Worm (Caenorhabditis elegans): Measurements from ENCODE around the gene rps-4.
A peak's percentile ranks its signal among the peaks of the same experiment; 100 is the strongest.

The rps-4 gene

DNA sequence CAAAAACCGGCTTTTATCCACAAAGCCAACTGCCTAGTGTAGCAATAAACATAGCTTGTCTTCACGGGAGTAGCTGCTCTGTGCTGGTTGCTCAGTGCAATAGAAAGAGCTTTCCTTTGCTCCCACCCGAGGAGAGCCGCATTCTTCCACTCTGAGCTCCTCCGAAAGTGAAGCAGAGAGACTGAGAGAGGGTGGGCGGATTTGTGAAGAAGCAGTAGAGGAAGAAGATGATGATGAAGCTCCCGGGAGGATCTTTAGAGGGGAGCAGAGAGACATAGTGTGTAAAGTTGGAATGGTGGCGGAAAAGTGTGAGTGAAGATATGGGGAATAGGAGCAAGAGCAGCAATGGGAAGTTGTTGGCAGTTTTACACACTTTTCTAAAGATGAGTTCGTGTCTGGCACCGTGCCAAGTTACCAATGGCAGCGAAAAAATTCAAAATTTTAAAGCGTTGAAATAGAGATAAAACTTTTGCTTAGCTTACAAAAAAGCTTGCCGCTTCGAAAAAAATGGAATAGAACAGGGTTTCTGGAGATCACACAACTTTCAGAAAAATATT is 14.1 kb upstream of the rps-4 start, which contains the start of gene ZC477.4:
Gene ZC477.4 (minus strand): TSS at position 276 of the 557 bp plus-strand sequence.
- TF ChIP-seq ref-1 (GFP tag; conservative IDR thresholded peaks at IDR 0.05) (no peak), klf-2 (GFP tag; conservative IDR thresholded peaks at IDR 0.05) (no peak), med-1 (GFP tag; optimal IDR thresholded peaks at IDR 0.05; ENCODE audit: insufficient read depth) (no peak), flt-1 (GFP tag; IDR thresholded peaks at IDR 0.05) (no peak), ztf-29 (GFP tag; IDR thresholded peaks at IDR 0.05) (no peak), cog-1 (tag; optimal IDR thresholded peaks at IDR 0.05) (no peak)

DNA sequence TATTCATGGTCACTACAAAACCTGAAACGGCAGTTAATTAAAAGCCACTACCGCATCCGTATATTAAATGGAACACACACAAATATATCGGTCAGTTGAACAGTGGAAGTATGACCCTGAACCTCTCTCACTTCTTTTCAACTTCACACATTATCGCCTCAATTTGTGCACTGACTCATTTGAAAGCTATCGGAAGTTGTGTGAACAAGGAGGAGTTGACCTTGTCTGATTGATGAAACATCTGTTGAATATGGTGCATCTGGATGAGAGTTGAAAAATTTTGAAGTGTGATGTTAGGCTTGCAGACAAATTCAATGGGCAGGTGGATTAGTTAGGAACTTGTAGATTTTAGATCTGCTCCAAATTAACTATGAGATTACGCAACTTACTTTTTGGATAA is 13.0 kb upstream of the rps-4 start:
- TF ChIP-seq ztf-29 (GFP tag; IDR thresholded peaks at IDR 0.05): no peak
- no peak for TF ChIP-seq med-1 (GFP tag; optimal IDR thresholded peaks at IDR 0.05; ENCODE audit: insufficient read depth)
- TF ChIP-seq tab-1 (GFP tag; IDR thresholded peaks at IDR 0.05): no peak
- no peak for TF ChIP-seq cog-1 (tag; optimal IDR thresholded peaks at IDR 0.05)
- TF ChIP-seq ref-1 (GFP tag; conservative IDR thresholded peaks at IDR 0.05): no peak
- TF ChIP-seq T22C8.4 (GFP tag; IDR thresholded peaks at IDR 0.05): no peak
- TF ChIP-seq klf-2 (GFP tag; conservative IDR thresholded peaks at IDR 0.05): no peak
- no peak for TF ChIP-seq flt-1 (GFP tag; IDR thresholded peaks at IDR 0.05)

DNA sequence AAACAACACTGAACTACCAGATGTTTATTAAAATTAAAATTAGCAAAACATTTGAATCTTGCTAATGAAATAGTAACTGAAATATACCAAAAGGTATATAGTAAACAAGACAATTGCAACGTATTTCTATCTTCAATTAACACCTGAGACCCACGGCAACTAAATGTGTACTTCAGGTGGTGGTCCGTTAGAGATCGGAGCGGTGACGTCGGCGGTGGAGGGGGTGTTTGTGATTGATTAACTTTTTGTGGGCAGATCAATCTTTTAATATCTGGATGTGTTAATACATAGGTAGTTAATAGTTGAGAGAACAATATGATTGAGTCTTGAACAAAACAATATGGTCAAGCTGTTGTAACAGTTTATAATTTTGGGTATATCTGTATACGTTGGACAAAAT is 11.6 kb upstream of the rps-4 start:
- no peak for TF ChIP-seq flt-1 (GFP tag; IDR thresholded peaks at IDR 0.05)
- TF ChIP-seq ztf-23 (GFP tag; IDR thresholded peaks at IDR 0.05): no peak
- no peak for TF ChIP-seq klf-2 (GFP tag; conservative IDR thresholded peaks at IDR 0.05)
- TF ChIP-seq tab-1 (GFP tag; IDR thresholded peaks at IDR 0.05): no peak
- TF ChIP-seq med-1 (GFP tag; optimal IDR thresholded peaks at IDR 0.05; ENCODE audit: insufficient read depth): no peak
- no peak for TF ChIP-seq ztf-29 (GFP tag; IDR thresholded peaks at IDR 0.05)
- TF ChIP-seq cog-1 (tag; optimal IDR thresholded peaks at IDR 0.05): no peak
- TF ChIP-seq T22C8.4 (GFP tag; IDR thresholded peaks at IDR 0.05): no peak
- TF ChIP-seq ref-1 (GFP tag; conservative IDR thresholded peaks at IDR 0.05): no peak

DNA sequence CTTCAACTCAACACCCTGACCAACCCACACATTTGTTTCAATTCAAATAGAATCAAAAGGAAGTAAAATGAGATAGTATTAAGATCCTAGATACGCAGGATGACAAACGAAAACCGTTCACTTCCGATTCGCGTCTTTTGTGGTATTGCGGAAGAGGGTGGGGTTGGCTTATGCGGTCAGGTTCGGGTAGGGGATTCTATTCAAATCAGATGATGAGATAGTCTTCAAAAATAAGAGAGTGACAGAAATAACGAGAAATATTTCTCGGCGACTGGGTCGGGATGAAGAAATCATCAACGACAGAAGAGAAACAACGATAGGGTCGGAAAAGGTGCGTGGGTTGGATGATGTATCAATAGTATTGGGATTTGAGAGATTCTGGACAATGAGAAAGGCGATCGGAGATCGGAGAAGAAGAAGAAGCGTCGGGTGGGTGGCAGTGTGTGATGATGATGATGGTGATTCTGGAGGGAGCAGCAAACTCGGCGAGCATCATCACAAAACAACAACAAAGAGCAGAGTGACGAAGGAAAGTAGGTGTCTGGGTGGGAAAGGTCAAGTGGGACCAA is 11.0 kb upstream of the rps-4 start:
- TF ChIP-seq klf-2 (GFP tag; conservative IDR thresholded peaks at IDR 0.05) (no peak), tab-1 (GFP tag; IDR thresholded peaks at IDR 0.05) (no peak)

DNA sequence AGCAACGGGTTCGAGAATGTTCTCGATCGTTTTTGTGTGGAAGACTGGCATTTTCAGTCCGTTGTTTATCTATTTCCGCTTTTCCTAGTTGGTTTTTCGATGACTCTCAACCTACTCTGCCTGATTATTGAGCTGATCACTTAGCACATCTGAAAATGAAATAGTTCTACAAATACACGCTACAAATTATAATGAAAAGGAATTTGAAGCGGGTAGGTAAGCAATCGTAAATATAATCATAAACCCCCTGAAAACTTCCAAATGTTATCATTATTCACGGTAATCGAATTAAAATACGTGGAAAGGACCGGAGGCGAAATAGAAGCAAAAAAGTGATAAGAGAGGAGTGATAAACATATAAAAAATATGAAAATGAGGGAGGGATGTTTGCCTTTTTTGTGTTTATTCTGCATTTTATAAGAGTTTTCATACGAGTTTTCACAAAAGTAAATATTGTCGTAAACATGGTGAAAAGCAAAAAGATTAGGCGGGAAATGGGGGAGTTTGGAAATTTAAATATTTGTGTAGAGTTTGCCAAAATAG is 9.8 kb upstream of the rps-4 start, which contains the start of gene deb-1:
Gene deb-1 (minus strand): TSS at position 51 of the 543 bp plus-strand sequence.
- TF ChIP-seq T22C8.4 (GFP tag; IDR thresholded peaks at IDR 0.05): no peak
- TF ChIP-seq ref-1 (GFP tag; conservative IDR thresholded peaks at IDR 0.05): no peak
- TF ChIP-seq cog-1 (tag; optimal IDR thresholded peaks at IDR 0.05): no peak
- TF ChIP-seq ztf-29 (GFP tag; IDR thresholded peaks at IDR 0.05): no peak
- no peak for TF ChIP-seq tab-1 (GFP tag; IDR thresholded peaks at IDR 0.05)
- no peak for TF ChIP-seq med-1 (GFP tag; optimal IDR thresholded peaks at IDR 0.05; ENCODE audit: insufficient read depth)
- no peak for TF ChIP-seq flt-1 (GFP tag; IDR thresholded peaks at IDR 0.05)
- no peak for TF ChIP-seq klf-2 (GFP tag; conservative IDR thresholded peaks at IDR 0.05)
- TF ChIP-seq ztf-23 (GFP tag; IDR thresholded peaks at IDR 0.05): no peak

DNA sequence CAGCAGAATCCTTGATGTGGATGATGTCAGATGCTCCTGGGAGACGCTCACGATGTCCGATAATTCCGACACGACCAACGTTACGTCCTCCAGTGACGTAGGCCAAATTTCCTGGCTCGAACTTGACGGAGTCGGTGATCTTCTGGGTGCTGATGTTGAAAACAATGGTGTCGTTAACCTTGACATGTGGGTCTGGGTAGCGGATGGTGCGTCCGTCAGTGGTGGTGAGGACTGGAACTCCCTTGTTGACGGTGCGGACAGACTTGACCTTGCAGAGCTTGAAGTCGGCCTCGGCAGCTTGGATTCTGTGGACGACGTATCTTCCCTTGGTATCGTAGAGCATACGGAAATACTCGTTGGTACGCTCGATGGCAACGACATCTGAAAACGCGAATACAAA is 506 bp downstream of the rps-4 start:
- TF ChIP-seq ztf-23 (GFP tag; IDR thresholded peaks at IDR 0.05) (no peak), med-1 (GFP tag; optimal IDR thresholded peaks at IDR 0.05; ENCODE audit: insufficient read depth) (no peak)

DNA sequence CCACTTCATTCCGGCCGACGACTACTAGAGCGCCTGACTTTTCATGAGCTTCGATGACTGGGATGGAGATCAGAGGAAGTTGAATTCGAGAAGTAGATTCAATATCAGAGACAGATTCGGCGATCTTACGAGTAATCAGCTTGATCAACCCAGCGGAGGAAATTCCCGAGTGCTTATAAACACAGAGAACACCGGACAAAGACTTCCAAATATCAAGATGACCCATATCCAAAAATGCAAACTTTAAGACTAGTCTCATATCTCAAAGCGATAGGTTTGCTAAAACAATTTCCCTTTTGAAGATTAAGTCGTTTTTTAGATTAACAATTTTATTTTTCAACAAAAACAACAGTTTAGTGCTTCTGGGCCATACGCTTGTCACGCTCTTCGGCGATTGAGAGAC is 1.1 kb downstream of the rps-4 start, which contains the start of gene Y43B11AR.3:
Gene Y43B11AR.3 (minus strand): TSS at position 335 of the 403 bp plus-strand sequence.
- no peak for TF ChIP-seq klf-2 (GFP tag; conservative IDR thresholded peaks at IDR 0.05)
- peak; percentile 32; the same call in 1 of the 2 replicates for TF ChIP-seq flt-1 (GFP tag; IDR thresholded peaks at IDR 0.05)

DNA sequence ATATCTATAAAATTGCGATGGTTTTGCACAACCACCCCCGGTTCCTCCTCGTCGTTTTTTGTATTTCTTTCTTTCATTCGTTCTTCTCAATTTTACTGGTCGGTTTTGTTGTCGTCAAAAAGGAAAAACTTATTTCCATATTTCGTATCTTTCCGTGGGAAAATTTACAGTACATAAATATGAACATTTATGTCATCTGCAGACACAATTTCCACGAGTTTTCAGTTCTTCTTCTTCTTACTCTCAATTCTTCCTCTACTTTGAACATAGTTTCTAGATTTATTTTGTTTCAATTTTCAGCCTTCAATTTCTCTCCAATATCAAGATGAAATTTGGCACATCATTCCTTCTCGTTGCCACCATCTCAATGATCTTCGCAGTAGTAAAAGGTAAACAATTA is 3.3 kb downstream of the rps-4 start, which contains the start of gene Y43B11AR.1:
Gene Y43B11AR.1 (plus strand): TSS at position 301 of the 400 bp plus-strand sequence.
- TF ChIP-seq flt-1 (GFP tag; IDR thresholded peaks at IDR 0.05) (no peak), klf-2 (GFP tag; conservative IDR thresholded peaks at IDR 0.05) (no peak), T22C8.4 (GFP tag; IDR thresholded peaks at IDR 0.05) (no peak), tab-1 (GFP tag; IDR thresholded peaks at IDR 0.05) (no peak), ztf-23 (GFP tag; IDR thresholded peaks at IDR 0.05) (no peak), ztf-29 (GFP tag; IDR thresholded peaks at IDR 0.05) (no peak), med-1 (GFP tag; optimal IDR thresholded peaks at IDR 0.05; ENCODE audit: insufficient read depth) (no peak), ref-1 (GFP tag; conservative IDR thresholded peaks at IDR 0.05) (no peak), cog-1 (tag; optimal IDR thresholded peaks at IDR 0.05) (no peak)

DNA sequence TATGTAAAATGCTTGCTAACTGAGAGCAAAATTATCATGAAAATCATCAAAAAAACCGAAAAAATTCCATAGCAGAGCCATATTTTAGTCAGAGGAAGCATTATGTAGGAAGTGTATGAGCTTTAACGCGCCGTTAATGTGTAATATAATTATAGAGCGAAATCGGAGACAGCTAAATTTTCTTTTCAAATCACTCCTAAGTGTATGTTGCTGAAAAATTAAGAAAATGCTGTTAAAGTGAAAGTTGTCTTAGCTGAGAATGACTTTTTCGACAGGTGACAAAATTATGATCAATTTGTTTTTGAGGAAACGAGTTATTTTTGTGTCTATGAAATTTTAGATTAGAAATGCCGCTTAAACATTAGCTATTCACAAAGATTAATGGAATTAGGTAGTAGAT is 9.4 kb downstream of the rps-4 start, which contains the start of gene srg-50:
Gene srg-50 (minus strand): TSS at position 101 of the 400 bp plus-strand sequence.
- TF ChIP-seq ztf-23 (GFP tag; IDR thresholded peaks at IDR 0.05): no peak
- no peak for TF ChIP-seq ref-1 (GFP tag; conservative IDR thresholded peaks at IDR 0.05)
- no peak for TF ChIP-seq cog-1 (tag; optimal IDR thresholded peaks at IDR 0.05)
- no peak for TF ChIP-seq klf-2 (GFP tag; conservative IDR thresholded peaks at IDR 0.05)
- TF ChIP-seq tab-1 (GFP tag; IDR thresholded peaks at IDR 0.05): no peak
- no peak for TF ChIP-seq T22C8.4 (GFP tag; IDR thresholded peaks at IDR 0.05)
- no peak for TF ChIP-seq flt-1 (GFP tag; IDR thresholded peaks at IDR 0.05)
- TF ChIP-seq ztf-29 (GFP tag; IDR thresholded peaks at IDR 0.05): no peak
- no peak for TF ChIP-seq med-1 (GFP tag; optimal IDR thresholded peaks at IDR 0.05; ENCODE audit: insufficient read depth)

DNA sequence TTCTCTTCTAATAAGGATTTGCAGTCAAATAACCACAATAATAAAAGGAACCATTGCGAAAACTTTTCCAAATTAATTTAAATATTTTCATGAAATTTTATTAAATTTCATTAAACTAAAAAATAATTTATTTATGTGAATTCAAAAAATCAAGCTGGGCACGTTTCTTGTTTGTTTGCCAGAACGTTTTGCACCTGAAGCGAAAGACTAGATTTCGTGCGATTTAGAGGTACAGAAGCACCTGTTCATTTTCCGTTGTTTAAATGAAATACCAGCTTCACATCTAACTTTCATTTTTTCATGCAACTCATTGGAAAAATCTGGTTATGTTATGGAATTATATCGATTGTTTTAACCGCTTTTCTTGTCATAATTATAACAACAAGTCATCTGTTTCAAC is 12.4 kb downstream of the rps-4 start, which contains the start of gene srg-48:
Gene srg-48 (plus strand): TSS at position 301 of the 400 bp plus-strand sequence.
- TF ChIP-seq ztf-29 (GFP tag; IDR thresholded peaks at IDR 0.05) (no peak), flt-1 (GFP tag; IDR thresholded peaks at IDR 0.05) (no peak), ref-1 (GFP tag; conservative IDR thresholded peaks at IDR 0.05) (no peak), ztf-23 (GFP tag; IDR thresholded peaks at IDR 0.05) (no peak), cog-1 (tag; optimal IDR thresholded peaks at IDR 0.05) (no peak), tab-1 (GFP tag; IDR thresholded peaks at IDR 0.05) (no peak), klf-2 (GFP tag; conservative IDR thresholded peaks at IDR 0.05) (no peak), med-1 (GFP tag; optimal IDR thresholded peaks at IDR 0.05; ENCODE audit: insufficient read depth) (no peak), T22C8.4 (GFP tag; IDR thresholded peaks at IDR 0.05) (no peak)
